Worm (Caenorhabditis elegans): ENCODE results near the gene T23D5.3.

- TF ChIP-seq W03F9.2 (tag; optimal IDR thresholded peaks at IDR 0.05): no peak
- no peak for TF ChIP-seq him-1 (tag; optimal IDR thresholded peaks at IDR 0.05)
- TF ChIP-seq dao-5 (tag; optimal IDR thresholded peaks at IDR 0.05): no peak
Measured at ce11 chrV:15687660-15688059, 45.8 kb downstream of the T23D5.3 start, which contains the start of gene nhr-197.
